Fruit fly (Drosophila melanogaster) whole organism, pupa: ENCODE data around the gene CG11771.

Experiments
- CG8301 ChIP-seq: fragments of 200-800 bp; sonication (Bioruptor generic); optimal IDR thresholded peaks from 2 replicates; lab custom pipeline; 2018; ENCODE audit warnings: missing biosample characterization, mild to moderate bottlenecking, missing genetic modification characterization
- CG9948 ChIP-seq: fragments of 200-800 bp; sonication (Bioruptor generic); optimal IDR thresholded peaks from 2 replicates; lab custom pipeline; 2018; ENCODE audit warnings: missing biosample characterization, mild to moderate bottlenecking, missing genetic modification characterization, moderate library complexity
- gl ChIP-seq: fragments of 200-800 bp; sonication (Bioruptor generic); optimal IDR thresholded peaks from 2 replicates; lab custom pipeline; 2018; ENCODE audit warnings: missing biosample characterization, mild to moderate bottlenecking, missing genetic modification characterization
- rn ChIP-seq: fragments of 200-800 bp; sonication (Bioruptor generic); IDR thresholded peaks from 2 replicates; pipeline ENCODE4 v1.3.6; 2022; ENCODE audit warnings: missing biosample characterization, missing genetic modification characterization

DNA sequence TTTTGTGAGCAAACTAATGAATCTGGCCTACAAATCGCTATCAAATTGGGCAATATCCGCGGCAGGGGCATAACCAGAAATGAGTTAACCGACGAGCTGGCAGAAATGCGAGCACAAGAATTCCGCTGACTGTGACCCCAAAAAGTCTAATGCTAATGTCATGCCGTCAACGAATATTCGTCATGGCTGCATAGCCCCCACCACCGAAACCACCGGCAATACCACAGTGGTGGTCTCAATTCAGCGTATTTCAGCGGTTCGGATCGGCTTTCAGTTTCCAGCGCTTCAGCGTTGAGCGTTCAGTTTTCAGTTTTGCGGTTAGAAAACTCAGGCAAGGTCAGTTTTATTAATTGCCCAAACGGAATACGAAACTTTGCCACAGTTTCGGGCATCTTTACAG, 41.6 kb upstream of the CG11771 start:
- TF ChIP-seq CG9948 (tag; lab: Kevin White, UChicago) (no peak), rn (GFP tag; lab: Robert Waterston, UW) (no peak), CG8301 (tag; lab: Kevin White, UChicago) (no peak), gl (no peak)
